Fruit fly (Drosophila melanogaster): ENCODE data around the gene Samuel.

Samuel gene

DNA sequence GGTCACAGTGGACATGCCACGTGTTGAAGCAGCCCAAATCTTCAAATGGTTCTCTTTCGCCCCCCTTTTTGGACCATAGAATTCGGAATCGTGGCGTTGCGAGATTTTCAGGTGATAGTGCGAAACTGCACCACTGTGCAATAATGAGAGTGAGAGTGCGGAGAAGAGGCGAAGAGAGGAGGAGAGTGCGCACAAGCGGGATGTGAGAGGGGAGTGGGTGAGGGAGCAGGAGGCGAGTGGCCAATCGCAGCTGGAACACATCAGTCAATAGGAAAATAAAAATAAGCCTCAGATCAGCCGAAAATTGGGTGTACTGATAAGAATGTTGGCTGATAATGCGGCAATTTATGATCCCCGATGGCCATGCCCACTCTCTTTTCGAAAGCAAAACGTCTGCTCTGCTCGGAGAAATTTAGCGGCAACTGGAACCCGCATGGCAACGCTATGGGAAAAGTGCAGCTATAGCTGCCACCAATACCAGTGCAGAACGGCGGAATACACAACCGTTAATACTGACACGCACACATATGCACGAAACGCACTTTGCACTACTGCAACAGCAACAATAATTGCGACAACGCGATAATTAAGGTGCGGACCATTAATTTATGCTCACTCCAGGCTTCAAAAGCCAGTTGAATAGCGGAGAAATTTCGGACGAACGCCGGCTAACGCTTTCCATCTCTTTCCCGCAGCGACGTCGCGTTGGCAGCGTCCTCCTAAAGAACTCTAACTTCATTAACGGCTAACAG lies 99.4 kb downstream of the Samuel start (continued):
- TF ChIP-seq CG12236 (GFP tag; optimal IDR thresholded peaks at IDR 0.05), result no peak
- no peak for TF ChIP-seq ttk (GFP tag; IDR thresholded peaks at IDR 0.05)
- peak; percentile 34; the same call in 1 of the 4 replicates for TF ChIP-seq Dll (GFP tag; IDR thresholded peaks at IDR 0.05; ENCODE audit: partially characterized antibody)
- no peak for TF ChIP-seq CG8944 (GFP tag; optimal IDR thresholded peaks at IDR 0.05)
- TF ChIP-seq jing (GFP tag; optimal IDR thresholded peaks at IDR 0.05), result no peak
- TF ChIP-seq her (GFP tag; optimal IDR thresholded peaks at IDR 0.05), result peak; percentile 41
- TF ChIP-seq chinmo (GFP tag; IDR thresholded peaks at IDR 0.05; ENCODE audit: partially characterized antibody), result peak; percentile 57; the same call in 2 of the 4 replicates
- no peak for TF ChIP-seq CG3281 (GFP tag; optimal IDR thresholded peaks at IDR 0.05)
- TF ChIP-seq CG12104 (GFP tag; optimal IDR thresholded peaks at IDR 0.05), result no peak
- TF ChIP-seq Elba2 (GFP tag; optimal IDR thresholded peaks at IDR 0.05), result peak; percentile 78
- TF ChIP-seq pnt (GFP tag; optimal IDR thresholded peaks at IDR 0.05), result no peak
- TF ChIP-seq grau (tag; optimal IDR thresholded peaks at IDR 0.05), result peak; percentile 2
- no peak for TF ChIP-seq CG15269 (tag; optimal IDR thresholded peaks at IDR 0.05)
- TF ChIP-seq tgo (GFP tag; IDR thresholded peaks at IDR 0.05), result no peak
- TF ChIP-seq Usf (GFP tag; optimal IDR thresholded peaks at IDR 0.05), result no peak
- TF ChIP-seq CG3065 (GFP tag; optimal IDR thresholded peaks at IDR 0.05), result peak; percentile 19
- TF ChIP-seq B-H1 (GFP tag; IDR thresholded peaks at IDR 0.05), result no peak
- TF ChIP-seq CG10431 (GFP tag; optimal IDR thresholded peaks at IDR 0.05), result no peak
- TF ChIP-seq E2f1 (GFP tag; IDR thresholded peaks at IDR 0.05), result no peak
- no peak for TF ChIP-seq onecut (GFP tag; IDR thresholded peaks at IDR 0.05)
- TF ChIP-seq gce (GFP tag; IDR thresholded peaks at IDR 0.05), result no peak
- TF ChIP-seq HLH54F (GFP tag; optimal IDR thresholded peaks at IDR 0.05), result no peak
- TF ChIP-seq Hr51 (GFP tag; optimal IDR thresholded peaks at IDR 0.05), result no peak
- no peak for TF ChIP-seq wor (GFP tag; IDR thresholded peaks at IDR 0.05)
- no peak for TF ChIP-seq wdn (GFP tag; IDR thresholded peaks at IDR 0.05)
- 0 out of 3 replicates have a peak, but pooled peaks have one; percentile 26 for TF ChIP-seq ken (GFP tag; IDR thresholded peaks at IDR 0.05)
- TF ChIP-seq salm (tag; optimal IDR thresholded peaks at IDR 0.05), result no peak
- TF ChIP-seq CG13775 (GFP tag; optimal IDR thresholded peaks at IDR 0.05), result no peak
- no peak for TF ChIP-seq pan (optimal IDR thresholded peaks at IDR 0.05)
- no peak for TF ChIP-seq pan (GFP tag; optimal IDR thresholded peaks at IDR 0.05 in 1 of 2, IDR thresholded peaks at IDR 0.05 in 1 of 2)
- TF ChIP-seq CG11247 (GFP tag; IDR thresholded peaks at IDR 0.05), result no peak
- no peak for TF ChIP-seq grn (GFP tag; optimal IDR thresholded peaks at IDR 0.05)
- TF ChIP-seq ap (GFP tag; IDR thresholded peaks at IDR 0.05), result no peak
- no peak for TF ChIP-seq Atf3 (GFP tag; optimal IDR thresholded peaks at IDR 0.05)
- TF ChIP-seq Camta (GFP tag; optimal IDR thresholded peaks at IDR 0.05), result no peak
- no peak for TF ChIP-seq CTCF (GFP tag; optimal IDR thresholded peaks at IDR 0.05)
- no peak for TF ChIP-seq dpn (GFP tag; optimal IDR thresholded peaks at IDR 0.05)
- TF ChIP-seq crol (GFP tag; IDR thresholded peaks at IDR 0.05), result peak; percentile 97
- TF ChIP-seq chif (GFP tag; optimal IDR thresholded peaks at IDR 0.05), result no peak
- no peak for TF ChIP-seq disco-r (GFP tag; optimal IDR thresholded peaks at IDR 0.05)
- TF ChIP-seq oc (tag; optimal IDR thresholded peaks at IDR 0.05), result peak; percentile 52
- TF ChIP-seq toy (GFP tag; IDR thresholded peaks at IDR 0.05), result no peak
- TF ChIP-seq CG2129 (GFP tag; IDR thresholded peaks at IDR 0.05; ENCODE audit: partially characterized antibody), result no peak
- no peak for TF ChIP-seq ara (GFP tag; IDR thresholded peaks at IDR 0.05)
- peak; percentile 6 for TF ChIP-seq NC2α (GFP tag; optimal IDR thresholded peaks at IDR 0.05)
- no peak for TF ChIP-seq cas (GFP tag; IDR thresholded peaks at IDR 0.05)
- no peak for TF ChIP-seq CG4328 (GFP tag; optimal IDR thresholded peaks at IDR 0.05)
- no peak for TF ChIP-seq NFAT (GFP tag; IDR thresholded peaks at IDR 0.05)
- TF ChIP-seq CG9876 (GFP tag; optimal IDR thresholded peaks at IDR 0.05), result no peak
- no peak for TF ChIP-seq Oaz (GFP tag; IDR thresholded peaks at IDR 0.05)
- peak; percentile 89 for TF ChIP-seq Nf-YB (GFP tag; optimal IDR thresholded peaks at IDR 0.05)
- peak; percentile 95 for TF ChIP-seq nom (GFP tag; optimal IDR thresholded peaks at IDR 0.05)

Measured in whole organism, embryonic.